Worm (Caenorhabditis elegans) whole organism, L1 larva: ENCODE results near the gene cmtr-2.

ENCODE experiments used
- C04F5.9 ChIP-seq: sonication (generic microtip); optimal IDR thresholded peaks from 2 replicates; lab custom pipeline; 2016; ENCODE audit warnings: missing genetic modification characterization, missing compliant biosample characterization
- C34B4.2 ChIP-seq: sonication (generic microtip); optimal IDR thresholded peaks from 2 replicates; lab custom pipeline; 2017; ENCODE audit warnings: mild to moderate bottlenecking, missing genetic modification characterization, missing compliant biosample characterization
- F16B12.6 ChIP-seq: fragments of 150-350 bp; optimal IDR thresholded peaks from 2 replicates; lab custom pipeline; 2014; ENCODE audit warnings: missing biosample characterization, missing genetic modification characterization
- Y116A8C.19 ChIP-seq: sonication (generic microtip); optimal IDR thresholded peaks from 2 replicates; lab custom pipeline; 2016; ENCODE audit warnings: missing compliant biosample characterization, missing genetic modification characterization, borderline replicate concordance
- aly-2 ChIP-seq: fragments of 150-350 bp; optimal IDR thresholded peaks from 2 replicates; lab custom pipeline; 2014; ENCODE audit warnings: missing biosample characterization, missing genetic modification characterization
- ama-1 ChIP-seq: fragments of 150-350 bp; optimal IDR thresholded peaks from 2 replicates; lab custom pipeline; 2014
- dpl-1 ChIP-seq, 3 experiments: fragments of 150-350 bp in 2 of 3; sonication (generic microtip) in 1 of 3; optimal IDR thresholded peaks; 2 replicates each; lab custom pipeline; 2014 to 2017; ENCODE audit warnings: missing biosample characterization in 3 of 3, missing genetic modification characterization in 3 of 3, missing genetic modification reagents in 3 of 3
- efl-1 ChIP-seq, 4 experiments: fragments of 150-350 bp; optimal IDR thresholded peaks in 3 of 4; peaks in 1 of 4; 1 replicate in 1 of 4; 2 replicates in 3 of 4; lab custom pipeline; 2014; ENCODE audit warnings: missing biosample characterization in 2 of 4, missing genetic modification characterization in 2 of 4, missing genetic modification reagents in 2 of 4
- elt-2 ChIP-seq: sonication (generic microtip); optimal IDR thresholded peaks from 2 replicates; lab custom pipeline; 2016; ENCODE audit warnings: missing genetic modification characterization, mild to moderate bottlenecking, inconsistent platforms, missing compliant biosample characterization, missing genetic modification reagents
- elt-3 ChIP-seq, 6 experiments: fragments of 150-350 bp in 1 of 6; sonication (generic microtip); optimal IDR thresholded peaks; 2 replicates each; lab custom pipeline; 2017 to 2018; ENCODE audit warnings: missing biosample characterization in 6 of 6, missing genetic modification characterization in 6 of 6, inconsistent platforms in 1 of 6
- fkh-4 ChIP-seq: sonication (generic microtip); optimal IDR thresholded peaks from 2 replicates; lab custom pipeline; 2016; ENCODE audit warnings: missing compliant biosample characterization, missing genetic modification characterization, borderline replicate concordance
- grh-1 ChIP-seq: fragments of 200-800 bp; sonication (Bioruptor generic); IDR thresholded peaks from 2 replicates; pipeline ENCODE4 v1.3.6; 2022; ENCODE audit warnings: missing genetic modification reagents, missing genetic modification characterization, missing compliant biosample characterization
- irx-1 ChIP-seq: sonication (generic microtip); optimal IDR thresholded peaks from 2 replicates; lab custom pipeline; 2016; ENCODE audit warnings: missing genetic modification characterization, missing compliant biosample characterization
- lin-14 ChIP-seq: fragments of 200-800 bp; sonication (Bioruptor generic); optimal IDR thresholded peaks from 2 replicates; lab custom pipeline; 2018; ENCODE audit warnings: mild to moderate bottlenecking, missing genetic modification characterization, moderate library complexity, missing compliant biosample characterization
- lin-35 ChIP-seq, 2 experiments: fragments of 150-350 bp; optimal IDR thresholded peaks; 2 replicates each; lab custom pipeline; 2014; ENCODE audit warnings: missing biosample characterization in 2 of 2, missing genetic modification characterization in 2 of 2, missing genetic modification reagents in 2 of 2
- lir-3 ChIP-seq: sonication (generic microtip); optimal IDR thresholded peaks from 2 replicates; lab custom pipeline; 2016; ENCODE audit warnings: mild to moderate bottlenecking, missing genetic modification characterization, moderate library complexity, missing compliant biosample characterization; ENCODE audit not compliant: poor library complexity
- mef-2 ChIP-seq: fragments of 150-350 bp; optimal IDR thresholded peaks from 2 replicates; lab custom pipeline; 2014; ENCODE audit warnings: missing biosample characterization, missing genetic modification characterization
- nhr-12 ChIP-seq: sonication (generic microtip); optimal IDR thresholded peaks from 2 replicates; lab custom pipeline; 2017; ENCODE audit warnings: missing biosample characterization, missing genetic modification characterization
- nhr-19 ChIP-seq: fragments of 200-800 bp; sonication (Bioruptor generic); conservative IDR thresholded peaks from 2 replicates; pipeline ENCODE4 v1.3.6; 2022; ENCODE audit warnings: missing genetic modification characterization, missing compliant biosample characterization
- nhr-20 ChIP-seq: sonication (generic microtip); optimal IDR thresholded peaks from 2 replicates; lab custom pipeline; 2016; ENCODE audit warnings: mild to moderate bottlenecking, missing genetic modification characterization, missing compliant biosample characterization
- nhr-237 ChIP-seq: fragments of 150-350 bp; optimal IDR thresholded peaks from 2 replicates; lab custom pipeline; 2014; ENCODE audit warnings: missing biosample characterization, missing genetic modification characterization
- nhr-28 ChIP-seq: fragments of 150-350 bp; optimal IDR thresholded peaks from 2 replicates; lab custom pipeline; 2014; ENCODE audit warnings: missing biosample characterization, missing genetic modification characterization
- nhr-71 ChIP-seq: sonication (generic microtip); optimal IDR thresholded peaks from 2 replicates; lab custom pipeline; 2016; ENCODE audit warnings: mild to moderate bottlenecking, missing genetic modification characterization, moderate library complexity, missing compliant biosample characterization
- nhr-76 ChIP-seq: sonication (generic microtip); optimal IDR thresholded peaks from 2 replicates; lab custom pipeline; 2017; ENCODE audit warnings: missing biosample characterization, missing genetic modification characterization
- nhr-84 ChIP-seq: sonication (generic microtip); optimal IDR thresholded peaks from 2 replicates; lab custom pipeline; 2017; ENCODE audit warnings: missing biosample characterization, missing genetic modification characterization
- nhr-85 ChIP-seq: sonication (generic microtip); peaks from one replicate; lab custom pipeline; 2016; ENCODE audit warnings: missing genetic modification characterization, inconsistent platforms, missing compliant biosample characterization
- pax-3 ChIP-seq: fragments of 200-800 bp; sonication (Bioruptor generic); optimal IDR thresholded peaks from 2 replicates; lab custom pipeline; 2018; ENCODE audit warnings: mild to moderate bottlenecking, missing genetic modification characterization, moderate library complexity, missing compliant biosample characterization
- rnt-1 ChIP-seq: sonication (generic microtip); optimal IDR thresholded peaks from 2 replicates; lab custom pipeline; 2016; ENCODE audit warnings: mild to moderate bottlenecking, missing genetic modification characterization, moderate library complexity, missing compliant biosample characterization
- skn-1 ChIP-seq: fragments of 150-350 bp; optimal IDR thresholded peaks from 2 replicates; lab custom pipeline; 2014; ENCODE audit warnings: missing biosample characterization, missing genetic modification characterization
- snu-23 ChIP-seq: sonication (generic microtip); optimal IDR thresholded peaks from 2 replicates; lab custom pipeline; 2016; ENCODE audit warnings: missing genetic modification characterization, missing compliant biosample characterization
- swsn-7 ChIP-seq: sonication (generic microtip); optimal IDR thresholded peaks from 2 replicates; lab custom pipeline; 2016; ENCODE audit warnings: missing genetic modification characterization, missing compliant biosample characterization
- tbx-2 ChIP-seq: sonication (generic microtip); optimal IDR thresholded peaks from 2 replicates; lab custom pipeline; 2016; ENCODE audit warnings: missing genetic modification characterization, missing compliant biosample characterization
- unc-130 ChIP-seq: fragments of 150-350 bp; optimal IDR thresholded peaks from 2 replicates; lab custom pipeline; 2017; ENCODE audit warnings: missing biosample characterization, missing genetic modification characterization, inconsistent platforms
- unc-30 ChIP-seq: sonication (generic microtip); optimal IDR thresholded peaks from 2 replicates; lab custom pipeline; 2017; ENCODE audit warnings: missing biosample characterization, missing genetic modification characterization
- unc-62 ChIP-seq: fragments of 150-350 bp; optimal IDR thresholded peaks from 2 replicates; lab custom pipeline; 2014; ENCODE audit warnings: missing biosample characterization, missing genetic modification reagents, missing genetic modification characterization
- vab-15 ChIP-seq: sonication (generic microtip); optimal IDR thresholded peaks from 2 replicates; lab custom pipeline; 2017; ENCODE audit warnings: missing genotype, mild to moderate bottlenecking, missing genetic modification characterization, missing compliant biosample characterization
- xbp-1 ChIP-seq: sonication (generic microtip); optimal IDR thresholded peaks from 2 replicates; lab custom pipeline; 2016; ENCODE audit warnings: missing genetic modification characterization, missing compliant biosample characterization
- zip-4 ChIP-seq: fragments of 200-800 bp; sonication (Bioruptor generic); optimal IDR thresholded peaks from 2 replicates; lab custom pipeline; 2018; ENCODE audit warnings: mild to moderate bottlenecking, missing genetic modification characterization, moderate library complexity, missing compliant biosample characterization
- ztf-11 ChIP-seq, 2 experiments: sonication (generic microtip); optimal IDR thresholded peaks; 2 replicates each; lab custom pipeline; 2016 to 2017; ENCODE audit warnings: missing genetic modification characterization in 2 of 2, missing biosample characterization in 1 of 2, missing compliant biosample characterization in 1 of 2
- ztf-4 ChIP-seq: fragments of 150-350 bp; optimal IDR thresholded peaks from 2 replicates; lab custom pipeline; 2014; ENCODE audit warnings: missing biosample characterization, missing genetic modification characterization

The cmtr-2 gene

ce11 chrIII:6655830-6656229 lies 40.6 kb downstream of the cmtr-2 start (continued):
- no peak for TF ChIP-seq nhr-237
- TF ChIP-seq grh-1 (GFP tag; lab: Robert Waterston, UW): no peak
- no peak for TF ChIP-seq unc-62 (GFP tag; lab: Kevin White, UChicago)
- TF ChIP-seq lin-35 (GFP tag; optimal IDR thresholded peaks at IDR 0.05; lab: Kevin White, UChicago): peak in 1 of 2 experiments; percentile 28
- TF ChIP-seq snu-23 (GFP tag; lab: Kevin White, UChicago): peak; percentile 15
- no peak for TF ChIP-seq nhr-76
- TF ChIP-seq xbp-1: no peak
- no peak for TF ChIP-seq dpl-1 (GFP tag; optimal IDR thresholded peaks at IDR 0.05; lab: Kevin White, UChicago)
- no peak for TF ChIP-seq zip-4 (GFP tag; lab: Kevin White, UChicago)
- no peak for TF ChIP-seq tbx-2 (tag; lab: Kevin White, UChicago)
- no peak for TF ChIP-seq pax-3 (tag; lab: Kevin White, UChicago)
- TF ChIP-seq elt-3 (tag; optimal IDR thresholded peaks at IDR 0.05; lab: Kevin White, UChicago): no peak
- no peak for TF ChIP-seq lir-3 (tag; lab: Kevin White, UChicago)
- TF ChIP-seq irx-1: no peak
- peak; percentile 88 for TF ChIP-seq lin-14
- no peak for TF ChIP-seq unc-30 (tag; lab: Kevin White, UChicago)
- TF ChIP-seq ama-1 (lab: Kevin White, UChicago): no peak
- TF ChIP-seq aly-2 (tag; lab: Kevin White, UChicago): no peak
- TF ChIP-seq F16B12.6: no peak
- TF ChIP-seq swsn-7 (tag; lab: Kevin White, UChicago): no peak
- no peak for TF ChIP-seq C04F5.9 (tag; lab: Kevin White, UChicago)
- TF ChIP-seq skn-1 (tag; lab: Kevin White, UChicago): no peak
- no peak for TF ChIP-seq nhr-85 (tag; lab: Kevin White, UChicago)
- no peak for TF ChIP-seq nhr-84
- TF ChIP-seq vab-15 (tag; lab: Kevin White, UChicago): no peak
- TF ChIP-seq unc-130 (tag; lab: Kevin White, UChicago): no peak
- no peak for TF ChIP-seq fkh-4 (tag; lab: Kevin White, UChicago)
- TF ChIP-seq ztf-11 (tag; optimal IDR thresholded peaks at IDR 0.05; lab: Kevin White, UChicago): no peak
- no peak for TF ChIP-seq mef-2
- TF ChIP-seq elt-2: no peak
- TF ChIP-seq ztf-4 (tag; lab: Kevin White, UChicago): no peak
- no peak for TF ChIP-seq nhr-20 (tag; lab: Kevin White, UChicago)
- peak; percentile 51 for TF ChIP-seq nhr-71 (tag; lab: Kevin White, UChicago)
- no peak for TF ChIP-seq nhr-12 (tag; lab: Kevin White, UChicago)
- no peak for TF ChIP-seq nhr-28 (tag; lab: Kevin White, UChicago)
- TF ChIP-seq Y116A8C.19: no peak
- TF ChIP-seq efl-1 (optimal IDR thresholded peaks at IDR 0.05; lab: Kevin White, UChicago): peak in 1 of 2 experiments; percentile 22
- TF ChIP-seq efl-1 (GFP tag; optimal IDR thresholded peaks at IDR 0.05 in 1 of 2; lab: Kevin White, UChicago): no peak
- no peak for TF ChIP-seq C34B4.2 (tag; lab: Kevin White, UChicago)

DNA sequence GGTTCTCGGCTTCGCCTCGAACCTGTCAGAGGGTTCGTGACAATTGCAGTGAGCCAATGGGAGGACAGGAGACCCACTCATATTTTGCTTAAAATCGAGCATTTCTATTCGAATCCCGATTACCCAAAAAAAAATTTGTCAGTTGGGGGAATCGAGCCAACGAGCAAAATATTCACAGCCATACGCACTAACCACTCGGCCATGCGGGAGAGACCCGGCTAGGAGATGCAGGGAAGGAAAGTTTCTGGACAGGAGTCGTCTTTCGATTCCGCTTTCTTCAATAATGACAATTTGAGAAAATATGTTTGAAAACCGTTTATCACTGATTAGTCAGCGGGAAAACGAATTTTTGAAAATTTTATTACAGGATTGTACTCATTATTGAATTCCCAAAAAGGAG lies 46.4 kb downstream of the cmtr-2 start:
- TF ChIP-seq nhr-19: peak; percentile 37; the same call in 1 of the 2 replicates
- peak; percentile 17 for TF ChIP-seq rnt-1 (tag; lab: Kevin White, UChicago)
